Fruit fly (Drosophila melanogaster) whole organism, embryonic: Measurements from ENCODE around the gene Cyp313a4.

Source experiments
- Abd-B ChIP-seq: fragments of 200-800 bp; sonication (Bioruptor generic); optimal IDR thresholded peaks from 2 replicates; lab custom pipeline; 2018; ENCODE audit warnings: missing biosample characterization, mild to moderate bottlenecking, missing genetic modification characterization, moderate library complexity
- Asciz ChIP-seq: fragments of 200-800 bp; sonication (Bioruptor generic); optimal IDR thresholded peaks from 2 replicates; lab custom pipeline; 2017; ENCODE audit warnings: missing biosample characterization, mild to moderate bottlenecking, missing genetic modification characterization, missing genetic modification reagents
- CG10209 ChIP-seq: fragments of 200-800 bp; sonication (Bioruptor generic); optimal IDR thresholded peaks from 3 replicates; lab custom pipeline; 2017; ENCODE audit warnings: missing biosample characterization, mild to moderate bottlenecking, missing genetic modification characterization, missing genetic modification reagents
- CG11504 ChIP-seq: fragments of 200-800 bp; sonication (Bioruptor generic); optimal IDR thresholded peaks from 3 replicates; lab custom pipeline; 2019; ENCODE audit warnings: missing biosample characterization, mild to moderate bottlenecking, missing genetic modification characterization, moderate library complexity
- CG11695 ChIP-seq: fragments of 200-800 bp; sonication (Bioruptor generic); IDR thresholded peaks from 3 replicates; pipeline ENCODE4 v1.3.6; 2022; ENCODE audit warnings: missing biosample characterization, missing genetic modification characterization
- CG12155 ChIP-seq: fragments of 200-800 bp; sonication (Bioruptor generic); optimal IDR thresholded peaks from 3 replicates; lab custom pipeline; 2016; ENCODE audit warnings: missing biosample characterization, missing genetic modification characterization
- CG12391 ChIP-seq: fragments of 200-800 bp; sonication (Bioruptor generic); optimal IDR thresholded peaks from 3 replicates; lab custom pipeline; 2018; ENCODE audit warnings: missing biosample characterization, mild to moderate bottlenecking, missing genetic modification characterization, moderate library complexity
- CG2712 ChIP-seq: fragments of 200-800 bp; optimal IDR thresholded peaks from 3 replicates; lab custom pipeline; 2019; ENCODE audit warnings: missing biosample characterization, mild to moderate bottlenecking, missing genetic modification characterization, moderate library complexity
- CG3065 ChIP-seq: fragments of 200-800 bp; sonication (Bioruptor generic); optimal IDR thresholded peaks from 2 replicates; lab custom pipeline; 2016; ENCODE audit warnings: missing biosample characterization, missing genetic modification characterization
- CG31224 ChIP-seq: fragments of 200-800 bp; sonication (Bioruptor generic); IDR thresholded peaks from 2 replicates; pipeline ENCODE4 v1.3.6; 2022; ENCODE audit warnings: missing biosample characterization, missing genetic modification characterization
- CG3281 ChIP-seq: fragments of 200-800 bp; sonication (Bioruptor generic); optimal IDR thresholded peaks from 3 replicates; lab custom pipeline; 2017; ENCODE audit warnings: missing biosample characterization, mild to moderate bottlenecking, missing genetic modification characterization
- CG4730 ChIP-seq: fragments of 200-800 bp; sonication (Bioruptor generic); IDR thresholded peaks from 2 replicates; pipeline ENCODE4 v1.3.6; 2022; ENCODE audit warnings: missing biosample characterization, missing genetic modification characterization
- CG8924 ChIP-seq: fragments of 200-800 bp; optimal IDR thresholded peaks from 3 replicates; lab custom pipeline; 2019; ENCODE audit warnings: missing biosample characterization, mild to moderate bottlenecking, missing genetic modification characterization, moderate library complexity
- CG8944 ChIP-seq: fragments of 200-800 bp; sonication (Bioruptor generic); optimal IDR thresholded peaks from 3 replicates; lab custom pipeline; 2016; ENCODE audit warnings: missing biosample characterization, missing genetic modification characterization
- CG9437 ChIP-seq: fragments of 200-800 bp; sonication (Bioruptor generic); optimal IDR thresholded peaks from 2 replicates; lab custom pipeline; 2018; ENCODE audit warnings: missing biosample characterization, mild to moderate bottlenecking, missing genetic modification characterization
- Camta ChIP-seq: fragments of 200-800 bp; sonication (Bioruptor generic); optimal IDR thresholded peaks from 2 replicates; lab custom pipeline; 2016; ENCODE audit warnings: missing biosample characterization, missing genetic modification characterization
- CoRest ChIP-seq: fragments of 200-800 bp; sonication (Bioruptor generic); optimal IDR thresholded peaks from 3 replicates; lab custom pipeline; 2018; ENCODE audit warnings: missing biosample characterization, mild to moderate bottlenecking, missing genetic modification characterization, moderate library complexity
- GATAe ChIP-seq: fragments of 200-800 bp; sonication (Bioruptor generic); conservative IDR thresholded peaks from 2 replicates; pipeline ENCODE4 v1.3.6; 2022; ENCODE audit warnings: missing biosample characterization, missing genetic modification characterization
- HLHmδ ChIP-seq: fragments of 200-800 bp; sonication (Bioruptor generic); optimal IDR thresholded peaks from 2 replicates; lab custom pipeline; 2018; ENCODE audit warnings: missing biosample characterization, mild to moderate bottlenecking, missing genetic modification characterization, moderate library complexity
- Hey ChIP-seq: fragments of 200-800 bp; sonication (Bioruptor generic); optimal IDR thresholded peaks from 3 replicates; lab custom pipeline; 2018; ENCODE audit warnings: missing biosample characterization, mild to moderate bottlenecking, missing genetic modification characterization
- Hr51 ChIP-seq, 2 experiments: fragments of 200-800 bp; sonication (Bioruptor generic); optimal IDR thresholded peaks; 2 replicates in 1 of 2; 3 replicates in 1 of 2; lab custom pipeline; 2016 to 2018; ENCODE audit warnings: missing biosample characterization in 2 of 2, missing genetic modification characterization in 2 of 2, mild to moderate bottlenecking in 1 of 2, moderate library complexity in 1 of 2
- MTF-1 ChIP-seq: fragments of 200-800 bp; sonication (Bioruptor generic); optimal IDR thresholded peaks from 2 replicates; lab custom pipeline; 2018; ENCODE audit warnings: missing biosample characterization, mild to moderate bottlenecking, missing genetic modification characterization, borderline replicate concordance
- Oaz ChIP-seq: fragments of 200-800 bp; sonication (Bioruptor generic); IDR thresholded peaks from 2 replicates; pipeline ENCODE4 v1.3.6; 2022; ENCODE audit warnings: missing biosample characterization, missing genetic modification characterization
- Poxn ChIP-seq: fragments of 200-800 bp; sonication (Bioruptor generic); IDR thresholded peaks from 2 replicates; pipeline ENCODE4 v1.3.6; 2022; ENCODE audit warnings: missing biosample characterization, missing genetic modification characterization
- Ravus ChIP-seq: fragments of 200-800 bp; sonication (Bioruptor generic); IDR thresholded peaks from 2 replicates; pipeline ENCODE4 v1.3.6; 2022; ENCODE audit warnings: missing biosample characterization, missing genetic modification characterization
- Scr ChIP-seq: fragments of 200-800 bp; sonication (Bioruptor generic); IDR thresholded peaks from 2 replicates; pipeline ENCODE4 v1.3.6; 2022; ENCODE audit warnings: missing biosample characterization, missing genetic modification characterization; ENCODE audit not compliant: partially characterized antibody
- Side ChIP-seq: fragments of 200-800 bp; sonication (Bioruptor generic); optimal IDR thresholded peaks from 2 replicates; lab custom pipeline; 2016; ENCODE audit warnings: missing biosample characterization, missing genetic modification characterization
- Six4 ChIP-seq: fragments of 200-800 bp; sonication (Bioruptor generic); optimal IDR thresholded peaks from 2 replicates; lab custom pipeline; 2016; ENCODE audit warnings: missing biosample characterization, missing genetic modification characterization
- Trl ChIP-seq, 3 experiments: fragments of >200 bp in 2 of 3; fragments of 200-800 bp in 1 of 3; sonication (Bioruptor generic) in 1 of 3; optimal IDR thresholded peaks; 2 replicates in 1 of 3; 3 replicates in 2 of 3; lab custom pipeline; 2016 to 2017; ENCODE audit warnings: missing biosample characterization in 1 of 3, missing genetic modification characterization in 1 of 3
- ab ChIP-seq: fragments of 200-800 bp; sonication (Bioruptor generic); optimal IDR thresholded peaks from 2 replicates; lab custom pipeline; 2016; ENCODE audit warnings: missing biosample characterization, missing genetic modification characterization
- bsh ChIP-seq, 2 experiments: fragments of 200-800 bp; sonication (Bioruptor generic); optimal IDR thresholded peaks; 2 replicates each; lab custom pipeline; 2017 to 2018; ENCODE audit warnings: mild to moderate bottlenecking in 2 of 2, missing biosample characterization in 2 of 2, missing genetic modification characterization in 2 of 2, moderate library complexity in 1 of 2
- cg ChIP-seq: fragments of 200-800 bp; sonication (Bioruptor generic); optimal IDR thresholded peaks from 3 replicates; lab custom pipeline; 2019; ENCODE audit warnings: missing biosample characterization, mild to moderate bottlenecking, missing genetic modification characterization, moderate library complexity
- dysf ChIP-seq: fragments of 200-800 bp; sonication (Bioruptor generic); IDR thresholded peaks from 3 replicates; pipeline ENCODE4 v1.3.6; 2022; ENCODE audit warnings: missing biosample characterization, missing genetic modification characterization
- exex ChIP-seq: fragments of 200-800 bp; sonication (Bioruptor generic); optimal IDR thresholded peaks from 4 replicates; lab custom pipeline; 2018; ENCODE audit warnings: missing biosample characterization, mild to moderate bottlenecking, missing genetic modification characterization, moderate library complexity
- kni ChIP-seq: fragments of 200-800 bp; sonication (Bioruptor generic); optimal IDR thresholded peaks from 3 replicates; lab custom pipeline; 2017; ENCODE audit warnings: mild to moderate bottlenecking, missing biosample characterization, missing genetic modification reagents, missing genetic modification characterization
- lab ChIP-seq: fragments of 200-800 bp; sonication (Bioruptor generic); optimal IDR thresholded peaks from 3 replicates; lab custom pipeline; 2017; ENCODE audit warnings: missing biosample characterization, missing genetic modification characterization, mild to moderate bottlenecking, moderate library complexity, missing genetic modification reagents
- maf-S ChIP-seq: fragments of 200-800 bp; sonication (Bioruptor generic); optimal IDR thresholded peaks from 2 replicates; lab custom pipeline; 2016; ENCODE audit warnings: missing biosample characterization, missing genetic modification characterization
- nom ChIP-seq: fragments of 200-800 bp; sonication (Bioruptor generic); optimal IDR thresholded peaks from 2 replicates; lab custom pipeline; 2017; ENCODE audit warnings: missing biosample characterization, missing genetic modification characterization, mild to moderate bottlenecking, moderate library complexity, missing genetic modification reagents
- pb ChIP-seq: fragments of 200-800 bp; sonication (Bioruptor generic); optimal IDR thresholded peaks from 3 replicates; lab custom pipeline; 2016; ENCODE audit warnings: missing biosample characterization, missing genetic modification characterization
- prd ChIP-seq, 3 experiments: fragments of >200 bp in 2 of 3; fragments of 200-800 bp in 1 of 3; sonication (Bioruptor generic) in 1 of 3; optimal IDR thresholded peaks in 2 of 3; IDR thresholded peaks in 1 of 3; 2 replicates in 2 of 3; 3 replicates in 1 of 3; pipeline versions ENCODE4 v1.3.6 to Lab custom; 2017 to 2022; ENCODE audit warnings: missing biosample characterization in 1 of 3, missing genetic modification characterization in 1 of 3
- psq ChIP-seq: fragments of 200-800 bp; sonication (Bioruptor generic); optimal IDR thresholded peaks from 2 replicates; lab custom pipeline; 2017; ENCODE audit warnings: missing biosample characterization, missing genetic modification characterization
- sd ChIP-seq: fragments of 200-800 bp; sonication (Bioruptor generic); optimal IDR thresholded peaks from 3 replicates; lab custom pipeline; 2018; ENCODE audit warnings: missing biosample characterization, mild to moderate bottlenecking, missing genetic modification characterization, moderate library complexity
- sima ChIP-seq: fragments of 200-800 bp; sonication (Bioruptor generic); optimal IDR thresholded peaks from 2 replicates; lab custom pipeline; 2016; ENCODE audit warnings: missing biosample characterization, missing genetic modification characterization
- slbo ChIP-seq: fragments of 200-800 bp; sonication (Bioruptor generic); IDR thresholded peaks from 2 replicates; pipeline ENCODE4 v1.3.6; 2022; ENCODE audit warnings: missing biosample characterization, missing genetic modification characterization
- sna ChIP-seq: fragments of 200-800 bp; sonication (Bioruptor generic); IDR thresholded peaks from 2 replicates; pipeline ENCODE4 v1.3.6; 2022; ENCODE audit warnings: missing biosample characterization, missing genetic modification characterization; ENCODE audit not compliant: partially characterized antibody
- stc ChIP-seq: fragments of 200-800 bp; sonication (Bioruptor generic); IDR thresholded peaks from 2 replicates; pipeline ENCODE4 v1.3.6; 2022; ENCODE audit warnings: missing biosample characterization, missing genetic modification characterization
- sug ChIP-seq: fragments of 200-800 bp; optimal IDR thresholded peaks from 2 replicates; lab custom pipeline; 2019; ENCODE audit warnings: missing biosample characterization, mild to moderate bottlenecking, missing genetic modification characterization, moderate library complexity
- tna ChIP-seq: fragments of 200-800 bp; sonication (Bioruptor generic); IDR thresholded peaks from 2 replicates; pipeline ENCODE4 v1.3.6; 2022; ENCODE audit warnings: missing biosample characterization, missing genetic modification characterization; ENCODE audit not compliant: partially characterized antibody
- vfl ChIP-seq: fragments of 200-800 bp; sonication (Bioruptor generic); optimal IDR thresholded peaks from 2 replicates; lab custom pipeline; 2016; ENCODE audit warnings: missing biosample characterization, missing genetic modification characterization
- vnd ChIP-seq: fragments of 200-800 bp; sonication (Bioruptor generic); IDR thresholded peaks from 3 replicates; pipeline ENCODE4 v1.3.6; 2022; ENCODE audit warnings: missing biosample characterization, missing genetic modification characterization; ENCODE audit not compliant: partially characterized antibody

Cyp313a4 gene

DNA sequence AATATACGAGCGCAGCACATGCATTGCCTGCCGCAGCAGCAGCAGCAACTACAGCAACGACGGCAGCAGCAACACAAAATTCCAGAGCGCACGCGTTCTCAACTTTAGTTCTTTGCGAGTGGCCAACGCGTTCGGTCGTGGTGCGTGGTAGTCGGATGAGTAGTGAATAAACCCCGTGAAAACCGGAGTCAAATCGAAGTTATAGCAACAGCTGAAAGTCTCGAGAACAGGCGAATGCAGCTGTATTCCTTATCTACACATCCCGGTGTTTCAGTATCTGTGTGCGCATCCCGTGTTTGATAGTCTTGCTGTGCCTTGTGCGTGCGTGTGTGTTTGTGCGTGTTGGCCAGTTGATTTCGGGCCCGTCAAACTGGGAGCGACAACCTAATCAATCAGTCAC is 33.2 kb downstream of the Cyp313a4 start, which contains the start of gene Dtg (continued):
- no peak for TF ChIP-seq ab (GFP tag; lab: Kevin White, UChicago)
- no peak for TF ChIP-seq psq (GFP tag; lab: Kevin White, UChicago)
- no peak for TF ChIP-seq CG9437
- no peak for TF ChIP-seq CG3065 (GFP tag; lab: Kevin White, UChicago)
- TF ChIP-seq lab, result no peak
- TF ChIP-seq cg (GFP tag; lab: Kevin White, UChicago), result peak; percentile 68
- no peak for TF ChIP-seq prd (optimal IDR thresholded peaks at IDR 0.05; lab: Kevin White, UChicago)
- no peak for TF ChIP-seq prd (GFP tag; IDR thresholded peaks at IDR 0.05; lab: Robert Waterston, UW)
- no peak for TF ChIP-seq Asciz (GFP tag; lab: Kevin White, UChicago)
- TF ChIP-seq Hey (tag; lab: Kevin White, UChicago), result no peak
- TF ChIP-seq stc (GFP tag; lab: Robert Waterston, UW), result no peak
- peak; percentile 10 for TF ChIP-seq CG8924 (tag; lab: Kevin White, UChicago)
- no peak for TF ChIP-seq Six4 (GFP tag; lab: Kevin White, UChicago)
- no peak for TF ChIP-seq CG12391 (tag; lab: Kevin White, UChicago)
- no peak for TF ChIP-seq Poxn (GFP tag; lab: Robert Waterston, UW)
- TF ChIP-seq sd, result peak; percentile 52
- peak; percentile 7 for TF ChIP-seq CG2712 (tag; lab: Kevin White, UChicago)
- peak; percentile 18 for TF ChIP-seq nom (GFP tag; lab: Kevin White, UChicago)
- no peak for TF ChIP-seq dysf (GFP tag; lab: Robert Waterston, UW)
- no peak for TF ChIP-seq Ravus (GFP tag; lab: Robert Waterston, UW)
- no peak for TF ChIP-seq CG12155 (GFP tag; lab: Kevin White, UChicago)
- TF ChIP-seq Oaz, result no peak
- TF ChIP-seq Side (GFP tag; lab: Kevin White, UChicago), result no peak
- no peak for TF ChIP-seq sug (tag; lab: Kevin White, UChicago)
- no peak for TF ChIP-seq exex (tag; lab: Kevin White, UChicago)
- TF ChIP-seq CG31224 (GFP tag; lab: Robert Waterston, UW), result no peak
- TF ChIP-seq CG3281, result no peak
- TF ChIP-seq bsh (GFP tag; optimal IDR thresholded peaks at IDR 0.05; lab: Kevin White, UChicago), result no peak
- no peak for TF ChIP-seq Hr51 (GFP tag; optimal IDR thresholded peaks at IDR 0.05; lab: Kevin White, UChicago)
- TF ChIP-seq Scr, result no peak
- no peak for TF ChIP-seq Abd-B
- TF ChIP-seq kni (GFP tag; lab: Kevin White, UChicago), result peak; percentile 80
- no peak for TF ChIP-seq vfl (GFP tag; lab: Kevin White, UChicago)
- no peak for TF ChIP-seq CG8944 (GFP tag; lab: Kevin White, UChicago)
- TF ChIP-seq vnd (GFP tag; lab: Robert Waterston, UW), result no peak
- peak; percentile 82 for TF ChIP-seq HLHmδ (GFP tag; lab: Kevin White, UChicago)
- no peak for TF ChIP-seq CoRest (tag; lab: Kevin White, UChicago)
- peak; percentile 31 for TF ChIP-seq MTF-1 (GFP tag; lab: Kevin White, UChicago)
- TF ChIP-seq tna (GFP tag; lab: Robert Waterston, UW), result no peak
- no peak for TF ChIP-seq CG11695 (GFP tag; lab: Robert Waterston, UW)
- peak in 1 of 2 experiments; percentile 2 for TF ChIP-seq Trl (optimal IDR thresholded peaks at IDR 0.05; lab: Kevin White, UChicago)
- no peak for TF ChIP-seq Trl (GFP tag; optimal IDR thresholded peaks at IDR 0.05; lab: Kevin White, UChicago)
- TF ChIP-seq GATAe (GFP tag; lab: Robert Waterston, UW), result no peak
- TF ChIP-seq sna (GFP tag; lab: Robert Waterston, UW), result no peak
- TF ChIP-seq CG10209 (GFP tag; lab: Kevin White, UChicago), result no peak
- no peak for TF ChIP-seq pb (GFP tag; lab: Kevin White, UChicago)
- TF ChIP-seq Camta (GFP tag; lab: Kevin White, UChicago), result no peak
- TF ChIP-seq CG11504 (tag; lab: Kevin White, UChicago), result peak; percentile 5
- no peak for TF ChIP-seq CG4730
- no peak for TF ChIP-seq slbo (GFP tag; lab: Robert Waterston, UW)
- no peak for TF ChIP-seq sima (GFP tag; lab: Kevin White, UChicago)
- no peak for TF ChIP-seq maf-S
